Fruit fly (Drosophila melanogaster): Measurements from ENCODE around the gene CG11178.

CG11178 gene

dm6 chrX:13605381-13605780 is at the start of gene CG11178:
Gene CG11178 (plus strand): TSS chrX:13605681.
- TF ChIP-seq CG8478 (optimal IDR thresholded peaks at IDR 0.05) (no peak), CTCF (optimal IDR thresholded peaks at IDR 0.05) (no peak)

dm6 chrX:13555700-13556099 is 49.8 kb upstream of the CG11178 start, which contains the start of gene CG11816:
Gene CG11816 (minus strand): TSS chrX:13555800.
- TF ChIP-seq CTCF (optimal IDR thresholded peaks at IDR 0.05) (no peak), CG8478 (optimal IDR thresholded peaks at IDR 0.05) (no peak)

dm6 chrX:13556172-13556571 is 49.3 kb upstream of the CG11178 start, which contains the start of gene CG32631:
Gene CG32631 (plus strand): TSS chrX:13556472.
- TF ChIP-seq CTCF (optimal IDR thresholded peaks at IDR 0.05) (no peak), CG8478 (optimal IDR thresholded peaks at IDR 0.05) (no peak)

- TF ChIP-seq CG8478 (optimal IDR thresholded peaks at IDR 0.05) (no peak), CTCF (optimal IDR thresholded peaks at IDR 0.05) (no peak)
Measured at dm6 chrX:13561371-13561770, 44.1 kb upstream of the CG11178 start, which contains the start of gene CG32633. Gene CG32633 (plus strand): TSS chrX:13561671.

dm6 chrX:13563042-13563441 is 42.4 kb upstream of the CG11178 start:
- TF ChIP-seq CTCF (optimal IDR thresholded peaks at IDR 0.05) (no peak), CG8478 (optimal IDR thresholded peaks at IDR 0.05) (no peak)

- TF ChIP-seq CG8478 (optimal IDR thresholded peaks at IDR 0.05) (no peak), CTCF (optimal IDR thresholded peaks at IDR 0.05) (peak; percentile 99 to 100)
Measured at dm6 chrX:13563483-13564443, 41.7 kb upstream of the CG11178 start, which contains the start of the genes CG46311 and Tpst. Gene CG46311 (plus strand): TSS chrX:13563823. Gene Tpst (plus strand): TSS chrX:13563823.

dm6 chrX:13565490-13566156 is 39.9 kb upstream of the CG11178 start:
- TF ChIP-seq CTCF (optimal IDR thresholded peaks at IDR 0.05) (no peak), CG8478 (optimal IDR thresholded peaks at IDR 0.05) (no peak)

dm6 chrX:13568127-13568526 is 37.4 kb upstream of the CG11178 start:
- no peak for TF ChIP-seq CG8478 (optimal IDR thresholded peaks at IDR 0.05)
- TF ChIP-seq CTCF (optimal IDR thresholded peaks at IDR 0.05): no peak

- no peak for TF ChIP-seq CTCF (optimal IDR thresholded peaks at IDR 0.05)
- TF ChIP-seq CG8478 (optimal IDR thresholded peaks at IDR 0.05): no peak
Measured at dm6 chrX:13568841-13569240, 36.6 kb upstream of the CG11178 start.

- TF ChIP-seq CG8478 (optimal IDR thresholded peaks at IDR 0.05) (no peak), CTCF (optimal IDR thresholded peaks at IDR 0.05) (no peak)
Measured at dm6 chrX:13570255-13570654, 35.2 kb upstream of the CG11178 start.

dm6 chrX:13572382-13572781 is 33.1 kb upstream of the CG11178 start:
- TF ChIP-seq CTCF (optimal IDR thresholded peaks at IDR 0.05) (no peak), CG8478 (optimal IDR thresholded peaks at IDR 0.05) (no peak)

- TF ChIP-seq CG8478 (optimal IDR thresholded peaks at IDR 0.05): no peak
- TF ChIP-seq CTCF (optimal IDR thresholded peaks at IDR 0.05): no peak
Measured at dm6 chrX:13579322-13579721, 26.2 kb upstream of the CG11178 start.

- TF ChIP-seq CG8478 (optimal IDR thresholded peaks at IDR 0.05) (no peak), CTCF (optimal IDR thresholded peaks at IDR 0.05) (peak; percentile 42 to 71)
Measured at dm6 chrX:13586888-13587287, 18.6 kb upstream of the CG11178 start.

dm6 chrX:13593667-13594066 is 11.8 kb upstream of the CG11178 start:
- TF ChIP-seq CG8478 (optimal IDR thresholded peaks at IDR 0.05) (no peak), CTCF (optimal IDR thresholded peaks at IDR 0.05) (no peak)

dm6 chrX:13597753-13598152 is 7.7 kb upstream of the CG11178 start:
- no peak for TF ChIP-seq CTCF (optimal IDR thresholded peaks at IDR 0.05)
- TF ChIP-seq CG8478 (optimal IDR thresholded peaks at IDR 0.05): no peak

All from S2 (cell line).